Worm (Caenorhabditis elegans) whole organism, L2 larva: ENCODE results near the gene dot-1.2.

ENCODE experiments used
- aly-2 ChIP-seq: fragments of 150-350 bp; optimal IDR thresholded peaks from 2 replicates; lab custom pipeline; 2014; ENCODE audit warnings: missing biosample characterization, missing genetic modification characterization
- ceh-82 ChIP-seq: fragments of 150-350 bp; optimal IDR thresholded peaks from 2 replicates; lab custom pipeline; 2014; ENCODE audit warnings: missing biosample characterization, missing genetic modification characterization
- egl-27 ChIP-seq: sonication (generic microtip); optimal IDR thresholded peaks from 3 replicates; lab custom pipeline; 2017; ENCODE audit warnings: missing biosample characterization, missing genetic modification reagents, missing genetic modification characterization
- mab-5 ChIP-seq: fragments of 150-350 bp; optimal IDR thresholded peaks from 2 replicates; lab custom pipeline; 2014; ENCODE audit warnings: missing biosample characterization, missing genetic modification characterization
- nhr-12 ChIP-seq: fragments of 150-350 bp; optimal IDR thresholded peaks from 2 replicates; lab custom pipeline; 2014; ENCODE audit warnings: missing biosample characterization, missing genetic modification characterization
- snpc-4 ChIP-seq: fragments of 150-350 bp; optimal IDR thresholded peaks from 2 replicates; lab custom pipeline; 2014; ENCODE audit warnings: missing biosample characterization, missing genetic modification characterization
- unc-62 ChIP-seq: fragments of 150-350 bp; optimal IDR thresholded peaks from 2 replicates; lab custom pipeline; 2014; ENCODE audit warnings: missing biosample characterization, missing genetic modification reagents, missing genetic modification characterization
- zag-1 ChIP-seq: fragments of 150-350 bp; optimal IDR thresholded peaks from 2 replicates; lab custom pipeline; 2014; ENCODE audit warnings: missing biosample characterization, missing genetic modification characterization

- TF ChIP-seq egl-27 (tag; lab: Kevin White, UChicago) (no peak), aly-2 (no peak), snpc-4 (tag; lab: Kevin White, UChicago) (no peak), zag-1 (tag; lab: Kevin White, UChicago) (no peak), nhr-12 (tag; lab: Kevin White, UChicago) (no peak), unc-62 (GFP tag; lab: Kevin White, UChicago) (no peak), ceh-82 (no peak), mab-5 (tag; lab: Kevin White, UChicago) (no peak)
Measured at ce11 chrX:11875260-11875659, 6.1 kb upstream of the dot-1.2 start, which contains the start of gene Y62H9A.1.
